Worm (Caenorhabditis elegans): ENCODE results near the gene mrpl-39.

Gene mrpl-39

ce11 chrV:1804034-1804542, 17.3 kb upstream of the mrpl-39 start:
- TF ChIP-seq unc-55 (GFP tag; optimal IDR thresholded peaks at IDR 0.05), result no peak
- TF ChIP-seq ceh-9 (tag; optimal IDR thresholded peaks at IDR 0.05), result no peak
- no peak for TF ChIP-seq sox-4 (tag; optimal IDR thresholded peaks at IDR 0.05)
- TF ChIP-seq nfya-1 (tag; optimal IDR thresholded peaks at IDR 0.05), result no peak
- TF ChIP-seq dmd-4 (tag; optimal IDR thresholded peaks at IDR 0.05; ENCODE audit: borderline replicate concordance), result no peak
- TF ChIP-seq sox-2 (GFP tag; IDR thresholded peaks at IDR 0.05), result no peak
- TF ChIP-seq tbx-2 (tag; optimal IDR thresholded peaks at IDR 0.05), result no peak

ce11 chrV:1804645-1805559, 16.5 kb upstream of the mrpl-39 start, which contains the start of the genes hsp-16.2 and hsp-16.41:
Gene hsp-16.2 (minus strand): TSS chrV:1804957.
Gene hsp-16.41 (plus strand): TSS chrV:1805178.
- TF ChIP-seq ceh-9 (tag; optimal IDR thresholded peaks at IDR 0.05) (no peak), ceh-34 (tag; optimal IDR thresholded peaks at IDR 0.05) (peak; percentile 55), syd-9 (tag; optimal IDR thresholded peaks at IDR 0.05) (no peak), ceh-31 (tag; optimal IDR thresholded peaks at IDR 0.05) (peak; percentile 52), dve-1 (tag; optimal IDR thresholded peaks at IDR 0.05) (no peak), pat-9 (tag; optimal IDR thresholded peaks at IDR 0.05) (peak; percentile 22), ref-2 (tag; optimal IDR thresholded peaks at IDR 0.05) (peak; percentile 34), elt-4 (tag; optimal IDR thresholded peaks at IDR 0.05) (no peak), sdc-2 (tag; optimal IDR thresholded peaks at IDR 0.05) (no peak), pax-1 (tag; optimal IDR thresholded peaks at IDR 0.05) (peak; percentile 11), ceh-48 (tag; optimal IDR thresholded peaks at IDR 0.05) (no peak), eyg-1 (tag; optimal IDR thresholded peaks at IDR 0.05) (no peak), hlh-6 (tag; optimal IDR thresholded peaks at IDR 0.05) (no peak), pha-4 (tag; optimal IDR thresholded peaks at IDR 0.05) (no peak), rnt-1 (tag; optimal IDR thresholded peaks at IDR 0.05) (no peak), unc-86 (tag; optimal IDR thresholded peaks at IDR 0.05) (peak; percentile 10), Y22D7AL.16 (tag; optimal IDR thresholded peaks at IDR 0.05) (no peak), ahr-1 (tag; optimal IDR thresholded peaks at IDR 0.05) (no peak), sox-4 (tag; optimal IDR thresholded peaks at IDR 0.05) (no peak), unc-55 (GFP tag; optimal IDR thresholded peaks at IDR 0.05) (peak; percentile 60), sox-2 (GFP tag; IDR thresholded peaks at IDR 0.05) (no peak), ceh-14 (tag; optimal IDR thresholded peaks at IDR 0.05) (no peak), tbx-2 (tag; optimal IDR thresholded peaks at IDR 0.05) (no peak), K02D7.2 (tag; optimal IDR thresholded peaks at IDR 0.05) (no peak), elt-2 (tag; optimal IDR thresholded peaks at IDR 0.05) (peak; percentile 10), K09A11.1 (tag; optimal IDR thresholded peaks at IDR 0.05; ENCODE audit: insufficient read depth) (no peak), hlh-13 (GFP tag; optimal IDR thresholded peaks at IDR 0.05) (no peak), ceh-22 (tag; optimal IDR thresholded peaks at IDR 0.05) (no peak), gmeb-2 (tag; optimal IDR thresholded peaks at IDR 0.05) (no peak), F13H6.1 (tag; optimal IDR thresholded peaks at IDR 0.05) (no peak), nhr-11 (tag; optimal IDR thresholded peaks at IDR 0.05) (no peak), ceh-30 (tag; optimal IDR thresholded peaks at IDR 0.05) (peak; percentile 62), C38D4.7 (GFP tag; optimal IDR thresholded peaks at IDR 0.05) (no peak), npax-4 (tag; optimal IDR thresholded peaks at IDR 0.05) (no peak), nfya-1 (tag; optimal IDR thresholded peaks at IDR 0.05) (peak; percentile 63), odd-2 (tag; optimal IDR thresholded peaks at IDR 0.05) (no peak), ets-4 (tag; optimal IDR thresholded peaks at IDR 0.05) (peak; percentile 5), lim-6 (tag; optimal IDR thresholded peaks at IDR 0.05) (no peak), hlh-15 (tag; optimal IDR thresholded peaks at IDR 0.05) (no peak), lin-11 (tag; optimal IDR thresholded peaks at IDR 0.05) (no peak), fax-1 (tag; optimal IDR thresholded peaks at IDR 0.05) (no peak), dmd-4 (tag; optimal IDR thresholded peaks at IDR 0.05; ENCODE audit: borderline replicate concordance) (no peak), ztf-16 (tag; optimal IDR thresholded peaks at IDR 0.05) (no peak), T23F11.4 (GFP tag; optimal IDR thresholded peaks at IDR 0.05) (no peak), mec-3 (tag; optimal IDR thresholded peaks at IDR 0.05; ENCODE audit: borderline replicate concordance) (no peak)
